Worm (Caenorhabditis elegans): ENCODE measurements around the gene dyc-1.

dyc-1 gene

DNA sequence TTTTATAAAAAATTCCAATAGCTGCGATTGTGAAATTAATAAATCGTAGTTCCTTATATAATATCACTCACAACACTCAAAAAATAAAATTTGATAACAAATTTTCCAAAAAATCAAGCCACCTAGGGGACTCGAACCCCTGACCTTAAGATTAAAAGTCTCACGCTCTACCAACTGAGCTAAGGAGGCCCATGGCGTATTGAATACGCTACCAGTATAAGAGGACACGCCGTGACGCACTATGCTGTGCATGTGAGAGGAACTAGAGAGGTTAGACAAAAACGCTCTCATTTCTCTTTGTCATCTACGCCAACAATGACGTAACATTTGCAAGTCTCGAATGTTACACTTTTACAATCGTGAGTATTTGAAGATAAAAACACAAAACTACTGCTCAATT, 14.5 kb downstream of the dyc-1 start (continued):
- TF ChIP-seq hmg-1.2 (GFP tag; IDR thresholded peaks at IDR 0.05): peak; percentile 91
- peak; percentile 15 for TF ChIP-seq ama-1 (optimal IDR thresholded peaks at IDR 0.05)
- TF ChIP-seq ama-1 (GFP tag; optimal IDR thresholded peaks at IDR 0.05): peak; percentile 70 to 95
- TF ChIP-seq rcor-1 (GFP tag; IDR thresholded peaks at IDR 0.05): peak; percentile 93
- TF ChIP-seq gei-17 (GFP tag; optimal IDR thresholded peaks at IDR 0.05): peak; percentile 75
- TF ChIP-seq ceh-58 (GFP tag; IDR thresholded peaks at IDR 0.05): peak; percentile 94; the same call in 1 of the 2 replicates
- peak; percentile 41 for TF ChIP-seq lsl-1 (GFP tag; optimal IDR thresholded peaks at IDR 0.05)
- peak; percentile 23 for TF ChIP-seq F57C9.4 (tag; optimal IDR thresholded peaks at IDR 0.05)
- peak; percentile 87 for TF ChIP-seq F23B12.7 (tag; optimal IDR thresholded peaks at IDR 0.05; ENCODE audit: insufficient read depth)
- no peak for TF ChIP-seq pha-4 (tag; optimal IDR thresholded peaks at IDR 0.05)
- 0 out of 2 replicates have a peak, but pooled peaks have one; percentile 41 for TF ChIP-seq aptf-2 (GFP tag; conservative IDR thresholded peaks at IDR 0.05)
- peak; percentile 96 for TF ChIP-seq mxl-1 (tag; optimal IDR thresholded peaks at IDR 0.05)
- TF ChIP-seq aptf-3 (GFP tag; IDR thresholded peaks at IDR 0.05): peak; percentile 95
- TF ChIP-seq Y67H2A.10 (GFP tag; conservative IDR thresholded peaks at IDR 0.05): peak; percentile 48
- peak; percentile 92 for TF ChIP-seq nhr-90 (tag; optimal IDR thresholded peaks at IDR 0.05)
- TF ChIP-seq rec-8 (tag; optimal IDR thresholded peaks at IDR 0.05): peak; percentile 72 to 89
- peak; percentile 87 for TF ChIP-seq ekl-4 (GFP tag; IDR thresholded peaks at IDR 0.05)
- peak in 1 of 3 experiments; percentile 90 for TF ChIP-seq lin-35 (GFP tag; optimal IDR thresholded peaks at IDR 0.05)
- TF ChIP-seq bed-1 (GFP tag; IDR thresholded peaks at IDR 0.05): 0 out of 2 replicates have a peak, but pooled peaks have one; percentile 53
- no peak for TF ChIP-seq zfh-2 (GFP tag; conservative IDR thresholded peaks at IDR 0.05)
- TF ChIP-seq unc-130 (GFP tag; optimal IDR thresholded peaks at IDR 0.05): peak; percentile 51
- TF ChIP-seq somi-1 (GFP tag; optimal IDR thresholded peaks at IDR 0.05): peak; percentile 90
- TF ChIP-seq xnd-1 (tag; optimal IDR thresholded peaks at IDR 0.05): no peak
- TF ChIP-seq rpc-1 (optimal IDR thresholded peaks at IDR 0.05): peak; percentile 97
- peak; percentile 99 for TF ChIP-seq rpc-1 (tag; optimal IDR thresholded peaks at IDR 0.05)
- peak; percentile 41 for TF ChIP-seq nhr-179 (tag; optimal IDR thresholded peaks at IDR 0.05)
- no peak; the same call in none of the 2 replicates for TF ChIP-seq mcd-1 (GFP tag; IDR thresholded peaks at IDR 0.05)
- no peak for TF ChIP-seq dpff-1 (tag; optimal IDR thresholded peaks at IDR 0.05)
- TF ChIP-seq T26A5.8 (tag; optimal IDR thresholded peaks at IDR 0.05): peak; percentile 87
- TF ChIP-seq hmg-20 (GFP tag; IDR thresholded peaks at IDR 0.05): peak; percentile 80
- TF ChIP-seq F22D6.2 (tag; optimal IDR thresholded peaks at IDR 0.05): peak; percentile 61
- peak; percentile 92 for TF ChIP-seq snpc-1.3 (tag; optimal IDR thresholded peaks at IDR 0.05; ENCODE audit: insufficient read depth)
- peak; percentile 77 for TF ChIP-seq mel-28 (tag; optimal IDR thresholded peaks at IDR 0.05; ENCODE audit: borderline replicate concordance)
- peak; percentile 61 for TF ChIP-seq repo-1 (tag; optimal IDR thresholded peaks at IDR 0.05)
- TF ChIP-seq ztf-3 (GFP tag; optimal IDR thresholded peaks at IDR 0.05): peak; percentile 61
- TF ChIP-seq efl-1 (GFP tag; optimal IDR thresholded peaks at IDR 0.05): no peak
- TF ChIP-seq unc-62 (GFP tag; optimal IDR thresholded peaks at IDR 0.05): no peak
- peak; percentile 62; the same call in 1 of the 2 replicates for TF ChIP-seq F39B2.1 (GFP tag; IDR thresholded peaks at IDR 0.05)
- TF ChIP-seq ztf-22 (GFP tag; optimal IDR thresholded peaks at IDR 0.05): peak; percentile 85
- TF ChIP-seq Y53G8AR.9 (GFP tag; conservative IDR thresholded peaks at IDR 0.05): peak; percentile 79
- no peak for TF ChIP-seq sdz-38 (tag; optimal IDR thresholded peaks at IDR 0.05)
- 0 out of 2 replicates have a peak, but pooled peaks have one; percentile 49 for TF ChIP-seq hlh-26 (GFP tag; conservative IDR thresholded peaks at IDR 0.05)
- TF ChIP-seq let-607 (tag; optimal IDR thresholded peaks at IDR 0.05): peak; percentile 70 to 83
- TF ChIP-seq ets-4 (GFP tag; optimal IDR thresholded peaks at IDR 0.05): peak; percentile 36
- TF ChIP-seq snpc-4 (GFP tag; optimal IDR thresholded peaks at IDR 0.05): peak; percentile 84
- peak; percentile 66 to 88 (median 84) for TF ChIP-seq snpc-4 (tag; optimal IDR thresholded peaks at IDR 0.05)
- TF ChIP-seq D2030.7 (GFP tag; IDR thresholded peaks at IDR 0.05): peak; percentile 83
- TF ChIP-seq chd-7 (tag; optimal IDR thresholded peaks at IDR 0.05): peak; percentile 88
- TF ChIP-seq ztf-28 (GFP tag; IDR thresholded peaks at IDR 0.05): peak; percentile 84

Data from whole organism, young adult.